Fruit fly (Drosophila melanogaster) whole organism: ENCODE measurements around the gene Tps1.

ENCODE experiments used
- CG8478 ChIP-seq: fragments of >200 bp; optimal IDR thresholded peaks from 2 replicates; lab custom pipeline; 2018; ENCODE audit warnings: inconsistent platforms
- Dll ChIP-seq: fragments of >200 bp; optimal IDR thresholded peaks from 2 replicates; lab custom pipeline; 2017
- psq ChIP-seq: fragments of >200 bp; optimal IDR thresholded peaks from 2 replicates; lab custom pipeline; 2017
- usp ChIP-seq: fragments of >200 bp; optimal IDR thresholded peaks from 2 replicates; lab custom pipeline; 2017; ENCODE audit warnings: missing biosample characterization, missing genetic modification characterization, mixed read lengths

dm6 chr2L:4371516-4372136, 16.5 kb upstream of the Tps1 start:
- no peak for TF ChIP-seq psq (lab: Kevin White, UChicago)
- TF ChIP-seq usp: no peak
- peak; percentile 62 for TF ChIP-seq Dll (lab: Kevin White, UChicago)
- TF ChIP-seq CG8478 (lab: Kevin White, UChicago): peak; percentile 87
